Fruit fly (Drosophila melanogaster) whole organism, embryonic: ENCODE results near the gene Cpr30B.
A peak's percentile ranks its signal among the peaks of the same experiment; 100 is the strongest.

Experiments
- CG10147 ChIP-seq: fragments of 200-800 bp; sonication (Bioruptor generic); optimal IDR thresholded peaks from 2 replicates; lab custom pipeline; 2019; ENCODE audit warnings: missing biosample characterization, mild to moderate bottlenecking, missing genetic modification characterization, moderate library complexity
- CG10979 ChIP-seq: fragments of 200-800 bp; sonication (Bioruptor generic); optimal IDR thresholded peaks from 2 replicates; lab custom pipeline; 2018; ENCODE audit warnings: missing biosample characterization, mild to moderate bottlenecking, missing genetic modification characterization, moderate library complexity
- CG11695 ChIP-seq: fragments of 200-800 bp; sonication (Bioruptor generic); IDR thresholded peaks from 3 replicates; pipeline ENCODE4 v1.3.6; 2022; ENCODE audit warnings: missing biosample characterization, missing genetic modification characterization
- CG12769 ChIP-seq: fragments of 200-800 bp; sonication (Bioruptor generic); optimal IDR thresholded peaks from 2 replicates; lab custom pipeline; 2019; ENCODE audit warnings: missing biosample characterization, mild to moderate bottlenecking, missing genetic modification characterization, moderate library complexity
- CG13123 ChIP-seq: fragments of 200-800 bp; sonication (Bioruptor generic); optimal IDR thresholded peaks from 2 replicates; lab custom pipeline; 2016; ENCODE audit warnings: missing biosample characterization, missing genetic modification characterization
- CG14860 ChIP-seq: fragments of 200-800 bp; sonication (Bioruptor generic); IDR thresholded peaks from 3 replicates; pipeline ENCODE4 v1.3.6; 2022; ENCODE audit warnings: missing biosample characterization, missing genetic modification characterization; ENCODE audit not compliant: partially characterized antibody
- CG15479 ChIP-seq: fragments of 200-800 bp; sonication (Bioruptor generic); optimal IDR thresholded peaks from 3 replicates; lab custom pipeline; 2019; ENCODE audit warnings: missing biosample characterization, mild to moderate bottlenecking, missing genetic modification characterization, moderate library complexity
- CG17328 ChIP-seq: fragments of 200-800 bp; sonication (Bioruptor generic); IDR thresholded peaks from 2 replicates; pipeline ENCODE4 v1.3.6; 2022; ENCODE audit warnings: missing biosample characterization, missing genetic modification characterization
- CG17802 ChIP-seq: fragments of 200-800 bp; sonication (Bioruptor generic); optimal IDR thresholded peaks from 2 replicates; lab custom pipeline; 2018; ENCODE audit warnings: missing biosample characterization, mild to moderate bottlenecking, missing genetic modification characterization, moderate library complexity
- CG2120 ChIP-seq: fragments of 200-800 bp; sonication (Bioruptor generic); optimal IDR thresholded peaks from 3 replicates; lab custom pipeline; 2016; ENCODE audit warnings: missing biosample characterization, missing genetic modification characterization
- CG30020 ChIP-seq: fragments of 200-800 bp; optimal IDR thresholded peaks from 2 replicates; lab custom pipeline; 2019; ENCODE audit warnings: missing biosample characterization, mild to moderate bottlenecking, missing genetic modification characterization, moderate library complexity
- CG33557 ChIP-seq: fragments of 200-800 bp; sonication (Bioruptor generic); optimal IDR thresholded peaks from 2 replicates; lab custom pipeline; 2019; ENCODE audit warnings: missing biosample characterization, mild to moderate bottlenecking, missing genetic modification characterization, moderate library complexity
- CG3838 ChIP-seq: fragments of 200-800 bp; sonication (Bioruptor generic); optimal IDR thresholded peaks from 3 replicates; lab custom pipeline; 2016; ENCODE audit warnings: missing biosample characterization, missing genetic modification characterization
- CG42726 ChIP-seq: fragments of 200-800 bp; sonication (Bioruptor generic); IDR thresholded peaks from 2 replicates; pipeline ENCODE4 v1.3.6; 2022; ENCODE audit warnings: missing biosample characterization, missing genetic modification characterization; ENCODE audit not compliant: partially characterized antibody
- CG4328 ChIP-seq: fragments of 200-800 bp; sonication (Bioruptor generic); optimal IDR thresholded peaks from 3 replicates; lab custom pipeline; 2017; ENCODE audit warnings: missing biosample characterization, missing genetic modification reagents, missing genetic modification characterization
- CG4730 ChIP-seq: fragments of 200-800 bp; sonication (Bioruptor generic); IDR thresholded peaks from 2 replicates; pipeline ENCODE4 v1.3.6; 2022; ENCODE audit warnings: missing biosample characterization, missing genetic modification characterization
- CG8924 ChIP-seq: fragments of 200-800 bp; optimal IDR thresholded peaks from 3 replicates; lab custom pipeline; 2019; ENCODE audit warnings: missing biosample characterization, mild to moderate bottlenecking, missing genetic modification characterization, moderate library complexity
- CG9215 ChIP-seq: fragments of 200-800 bp; sonication (Bioruptor generic); IDR thresholded peaks from 2 replicates; pipeline ENCODE4 v1.3.6; 2022; ENCODE audit warnings: missing biosample characterization, missing genetic modification characterization
- CG9797 ChIP-seq: fragments of 200-800 bp; sonication (Bioruptor generic); optimal IDR thresholded peaks from 3 replicates; lab custom pipeline; 2018; ENCODE audit warnings: missing biosample characterization, mild to moderate bottlenecking, missing genetic modification characterization
- Dref ChIP-seq: fragments of 200-800 bp; sonication (Bioruptor generic); IDR thresholded peaks from 2 replicates; pipeline ENCODE4 v1.3.6; 2022; ENCODE audit warnings: missing biosample characterization, missing genetic modification characterization
- Eip74EF ChIP-seq, 2 experiments: fragments of 200-800 bp in 1 of 2; fragments of >200 bp in 1 of 2; sonication (Bioruptor generic) in 1 of 2; optimal IDR thresholded peaks; 2 replicates each; lab custom pipeline; 2017 to 2019; ENCODE audit warnings: missing biosample characterization in 2 of 2, missing genetic modification characterization in 2 of 2, mild to moderate bottlenecking in 1 of 2, moderate library complexity in 1 of 2
- Elba2 ChIP-seq: fragments of 200-800 bp; sonication (Bioruptor generic); optimal IDR thresholded peaks from 3 replicates; lab custom pipeline; 2016; ENCODE audit warnings: missing biosample characterization, missing genetic modification characterization
- Ets97D ChIP-seq: fragments of 200-800 bp; sonication (Bioruptor generic); optimal IDR thresholded peaks from 3 replicates; lab custom pipeline; 2016; ENCODE audit warnings: missing biosample characterization, missing genetic modification characterization
- H15 ChIP-seq: fragments of 200-800 bp; sonication (Bioruptor generic); IDR thresholded peaks from 3 replicates; pipeline ENCODE4 v1.3.6; 2022; ENCODE audit warnings: missing biosample characterization, missing genetic modification characterization
- Hand ChIP-seq: fragments of 200-800 bp; sonication (Bioruptor generic); optimal IDR thresholded peaks from 2 replicates; lab custom pipeline; 2017; ENCODE audit warnings: mild to moderate bottlenecking, missing biosample characterization, missing genetic modification reagents, missing genetic modification characterization
- Hr51 ChIP-seq, 2 experiments: fragments of 200-800 bp; sonication (Bioruptor generic); optimal IDR thresholded peaks; 2 replicates in 1 of 2; 3 replicates in 1 of 2; lab custom pipeline; 2016 to 2018; ENCODE audit warnings: missing biosample characterization in 2 of 2, missing genetic modification characterization in 2 of 2, mild to moderate bottlenecking in 1 of 2, moderate library complexity in 1 of 2
- Oli ChIP-seq: fragments of 200-800 bp; sonication (Bioruptor generic); optimal IDR thresholded peaks from 2 replicates; lab custom pipeline; 2018; ENCODE audit warnings: missing biosample characterization, mild to moderate bottlenecking, missing genetic modification characterization, moderate library complexity
- Optix ChIP-seq: fragments of 200-800 bp; sonication (Bioruptor generic); IDR thresholded peaks from 3 replicates; pipeline ENCODE4 v1.3.6; 2022; ENCODE audit warnings: missing biosample characterization, missing genetic modification characterization
- PHDP ChIP-seq: fragments of 200-800 bp; sonication (Bioruptor generic); optimal IDR thresholded peaks from 3 replicates; lab custom pipeline; 2018; ENCODE audit warnings: missing biosample characterization, mild to moderate bottlenecking, missing genetic modification characterization, moderate library complexity
- Ptx1 ChIP-seq: fragments of 200-800 bp; sonication (Bioruptor generic); IDR thresholded peaks from 2 replicates; pipeline ENCODE4 v1.3.6; 2022; ENCODE audit warnings: missing biosample characterization, missing genetic modification characterization
- Taf1 ChIP-seq: fragments of 200-800 bp; sonication (Bioruptor generic); IDR thresholded peaks from 2 replicates; pipeline ENCODE4 v1.3.6; 2022; ENCODE audit warnings: missing biosample characterization, missing genetic modification characterization
- YL-1 ChIP-seq: fragments of 200-800 bp; sonication (Bioruptor generic); optimal IDR thresholded peaks from 3 replicates; lab custom pipeline; 2017; ENCODE audit warnings: missing biosample characterization, mild to moderate bottlenecking, missing genetic modification characterization
- ase ChIP-seq: fragments of 200-800 bp; sonication (Bioruptor generic); IDR thresholded peaks from 3 replicates; pipeline ENCODE4 v1.3.6; 2022; ENCODE audit warnings: missing biosample characterization, missing genetic modification characterization
- chinmo ChIP-seq: fragments of 200-800 bp; sonication (Bioruptor generic); IDR thresholded peaks from 4 replicates; pipeline ENCODE4 v1.3.6; 2022; ENCODE audit warnings: missing biosample characterization, missing genetic modification characterization; ENCODE audit not compliant: partially characterized antibody
- gcm2 ChIP-seq: fragments of 200-800 bp; sonication (Bioruptor generic); optimal IDR thresholded peaks from 2 replicates; lab custom pipeline; 2016; ENCODE audit warnings: missing biosample characterization, missing genetic modification characterization
- grau ChIP-seq: fragments of 200-800 bp; optimal IDR thresholded peaks from 3 replicates; lab custom pipeline; 2019; ENCODE audit warnings: missing biosample characterization, mild to moderate bottlenecking, missing genetic modification characterization, moderate library complexity
- hbn ChIP-seq: fragments of 200-800 bp; sonication (Bioruptor generic); IDR thresholded peaks from 2 replicates; pipeline ENCODE4 v1.3.6; 2022; ENCODE audit warnings: missing biosample characterization, missing genetic modification characterization; ENCODE audit not compliant: partially characterized antibody
- jing ChIP-seq: fragments of 200-800 bp; sonication (Bioruptor generic); optimal IDR thresholded peaks from 2 replicates; lab custom pipeline; 2018; ENCODE audit warnings: missing biosample characterization, mild to moderate bottlenecking, missing genetic modification characterization
- lmd ChIP-seq: fragments of 200-800 bp; sonication (Bioruptor generic); IDR thresholded peaks from 2 replicates; pipeline ENCODE4 v1.3.6; 2022; ENCODE audit warnings: missing biosample characterization, missing genetic modification characterization
- mam ChIP-seq: fragments of 200-800 bp; sonication (Bioruptor generic); optimal IDR thresholded peaks from 3 replicates; lab custom pipeline; 2016; ENCODE audit warnings: missing biosample characterization, missing genetic modification characterization
- nmo ChIP-seq: fragments of 200-800 bp; sonication (Bioruptor generic); optimal IDR thresholded peaks from 2 replicates; lab custom pipeline; 2018; ENCODE audit warnings: missing biosample characterization, mild to moderate bottlenecking, missing genetic modification characterization, moderate library complexity
- oc ChIP-seq: fragments of 200-800 bp; sonication (Bioruptor generic); optimal IDR thresholded peaks from 2 replicates; lab custom pipeline; 2018; ENCODE audit warnings: missing biosample characterization, mild to moderate bottlenecking, missing genetic modification characterization, moderate library complexity
- peb ChIP-seq: fragments of 200-800 bp; sonication (Bioruptor generic); IDR thresholded peaks from 2 replicates; pipeline ENCODE4 v1.3.6; 2022; ENCODE audit warnings: missing biosample characterization, missing genetic modification characterization
- pum ChIP-seq: fragments of 200-800 bp; sonication (Bioruptor generic); optimal IDR thresholded peaks from 2 replicates; lab custom pipeline; 2016; ENCODE audit warnings: missing biosample characterization, missing genetic modification characterization
- slp2 ChIP-seq: fragments of 200-800 bp; sonication (Bioruptor generic); optimal IDR thresholded peaks from 2 replicates; lab custom pipeline; 2016; ENCODE audit warnings: missing biosample characterization, missing genetic modification characterization
- sna ChIP-seq: fragments of 200-800 bp; sonication (Bioruptor generic); IDR thresholded peaks from 2 replicates; pipeline ENCODE4 v1.3.6; 2022; ENCODE audit warnings: missing biosample characterization, missing genetic modification characterization; ENCODE audit not compliant: partially characterized antibody
- so ChIP-seq: fragments of 200-800 bp; sonication (Bioruptor generic); IDR thresholded peaks from 3 replicates; pipeline ENCODE4 v1.3.6; 2022; ENCODE audit warnings: missing biosample characterization, missing genetic modification characterization
- sqz ChIP-seq: fragments of 200-800 bp; sonication (Bioruptor generic); optimal IDR thresholded peaks from 3 replicates; lab custom pipeline; 2018; ENCODE audit warnings: missing biosample characterization, mild to moderate bottlenecking, missing genetic modification characterization

Cpr30B gene

DNA sequence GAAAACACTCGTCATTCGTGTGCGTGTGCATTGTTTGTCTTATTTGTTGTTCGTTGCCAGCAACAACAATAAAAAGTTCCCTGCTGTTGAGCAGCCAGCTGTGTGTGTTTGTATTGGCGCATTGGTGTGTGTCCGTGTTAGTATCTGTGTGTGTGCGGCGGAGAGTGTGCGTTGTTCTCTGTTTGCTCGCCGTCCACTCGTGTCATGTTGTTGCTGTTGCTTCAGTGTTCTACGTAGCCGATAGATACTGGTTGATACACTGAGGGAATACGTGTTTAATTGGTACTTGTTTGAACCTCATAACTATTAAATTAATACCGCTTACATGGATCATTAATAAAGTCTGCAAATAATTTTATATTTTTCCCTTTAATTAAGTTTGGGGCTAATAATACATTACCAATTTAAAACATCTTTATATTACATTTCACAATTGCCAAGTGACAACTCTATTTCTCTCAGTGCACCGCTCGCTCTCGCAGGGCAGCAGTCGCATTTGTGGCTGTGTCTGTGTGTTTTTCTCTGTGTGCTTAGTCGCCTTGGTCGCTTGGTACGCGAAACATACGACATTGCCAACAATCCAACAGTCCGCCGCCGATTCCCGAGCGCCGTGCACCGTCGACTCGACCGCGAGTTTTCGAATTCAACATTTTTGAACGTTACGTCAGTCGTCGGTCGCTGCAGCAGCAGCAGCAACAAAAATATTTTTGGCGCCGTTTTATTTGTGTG is 25.8 kb downstream of the Cpr30B start, which contains the start of gene brwl (continued):
- TF ChIP-seq oc: peak; percentile 98
- TF ChIP-seq CG17802: peak; percentile 87
- TF ChIP-seq H15 (GFP tag; lab: Robert Waterston, UW): peak; percentile 98
- TF ChIP-seq CG4730: peak; percentile 98
- peak; percentile 98 for TF ChIP-seq grau (tag; lab: Kevin White, UChicago)
- TF ChIP-seq CG14860: no peak
- peak; percentile 93 for TF ChIP-seq Elba2
- peak; percentile 99 for TF ChIP-seq CG8924 (tag; lab: Kevin White, UChicago)
- TF ChIP-seq ase (GFP tag; lab: Robert Waterston, UW): peak; percentile 98
- TF ChIP-seq CG3838: peak; percentile 100
- TF ChIP-seq Ets97D (GFP tag; lab: Kevin White, UChicago): peak; percentile 90
- TF ChIP-seq CG2120 (GFP tag; lab: Kevin White, UChicago): peak; percentile 99
- peak; percentile 69 for TF ChIP-seq CG9797 (GFP tag; lab: Kevin White, UChicago)
- peak; percentile 99 for TF ChIP-seq CG10979 (tag; lab: Kevin White, UChicago)
- peak; percentile 98 for TF ChIP-seq mam
- peak; percentile 98 for TF ChIP-seq peb (GFP tag; lab: Robert Waterston, UW)
- peak; percentile 99 for TF ChIP-seq CG17328
- peak; percentile 99 for TF ChIP-seq PHDP (tag; lab: Kevin White, UChicago)
- peak; percentile 97 for TF ChIP-seq CG9215
- TF ChIP-seq sqz: peak; percentile 98
- TF ChIP-seq pum: peak; percentile 98
- TF ChIP-seq CG11695: peak; percentile 99
- TF ChIP-seq gcm2: peak; percentile 97
- TF ChIP-seq jing (GFP tag; lab: Kevin White, UChicago): peak; percentile 98
- peak; percentile 99 for TF ChIP-seq so
- peak; percentile 99 for TF ChIP-seq CG12769
- TF ChIP-seq CG15479 (GFP tag; lab: Kevin White, UChicago): peak; percentile 77
- TF ChIP-seq Taf1 (GFP tag; lab: Robert Waterston, UW): peak; percentile 96
- peak; percentile 88 for TF ChIP-seq CG30020 (tag; lab: Kevin White, UChicago)
- TF ChIP-seq Ptx1 (GFP tag; lab: Robert Waterston, UW): peak; percentile 99
- peak; percentile 97 to 99 for TF ChIP-seq Hr51 (GFP tag; optimal IDR thresholded peaks at IDR 0.05; lab: Kevin White, UChicago)
- 0 out of 2 replicates have a peak, but pooled peaks have one; percentile 26 for TF ChIP-seq Dref (GFP tag; lab: Robert Waterston, UW)
- peak; percentile 97 for TF ChIP-seq Hand (GFP tag; lab: Kevin White, UChicago)
- TF ChIP-seq Oli (tag; lab: Kevin White, UChicago): peak; percentile 99
- peak; percentile 99 for TF ChIP-seq CG4328 (GFP tag; lab: Kevin White, UChicago)
- TF ChIP-seq slp2 (GFP tag; lab: Kevin White, UChicago): peak; percentile 98
- no peak for TF ChIP-seq CG42726
- TF ChIP-seq CG10147 (GFP tag; lab: Kevin White, UChicago): peak; percentile 98
- TF ChIP-seq CG33557 (GFP tag; lab: Kevin White, UChicago): peak; percentile 97
- peak; percentile 99 for TF ChIP-seq lmd (GFP tag; lab: Robert Waterston, UW)
- TF ChIP-seq Eip74EF (GFP tag; optimal IDR thresholded peaks at IDR 0.05; lab: Kevin White, UChicago): peak in 1 of 2 experiments; percentile 98
- peak; percentile 93; the same call in 2 of the 3 replicates for TF ChIP-seq Optix (GFP tag; lab: Robert Waterston, UW)
- no peak for TF ChIP-seq sna (GFP tag; lab: Robert Waterston, UW)
- TF ChIP-seq nmo (GFP tag; lab: Kevin White, UChicago): peak; percentile 99
- TF ChIP-seq CG13123 (GFP tag; lab: Kevin White, UChicago): peak; percentile 97
- no peak for TF ChIP-seq hbn (GFP tag; lab: Robert Waterston, UW)
- TF ChIP-seq chinmo: peak; percentile 89
- TF ChIP-seq YL-1 (GFP tag; lab: Kevin White, UChicago): peak; percentile 89
